Worm (Caenorhabditis elegans): Measurements from ENCODE around the gene H35N09.2.
A peak's percentile ranks its signal among the peaks of the same experiment; 100 is the strongest.

DNA sequence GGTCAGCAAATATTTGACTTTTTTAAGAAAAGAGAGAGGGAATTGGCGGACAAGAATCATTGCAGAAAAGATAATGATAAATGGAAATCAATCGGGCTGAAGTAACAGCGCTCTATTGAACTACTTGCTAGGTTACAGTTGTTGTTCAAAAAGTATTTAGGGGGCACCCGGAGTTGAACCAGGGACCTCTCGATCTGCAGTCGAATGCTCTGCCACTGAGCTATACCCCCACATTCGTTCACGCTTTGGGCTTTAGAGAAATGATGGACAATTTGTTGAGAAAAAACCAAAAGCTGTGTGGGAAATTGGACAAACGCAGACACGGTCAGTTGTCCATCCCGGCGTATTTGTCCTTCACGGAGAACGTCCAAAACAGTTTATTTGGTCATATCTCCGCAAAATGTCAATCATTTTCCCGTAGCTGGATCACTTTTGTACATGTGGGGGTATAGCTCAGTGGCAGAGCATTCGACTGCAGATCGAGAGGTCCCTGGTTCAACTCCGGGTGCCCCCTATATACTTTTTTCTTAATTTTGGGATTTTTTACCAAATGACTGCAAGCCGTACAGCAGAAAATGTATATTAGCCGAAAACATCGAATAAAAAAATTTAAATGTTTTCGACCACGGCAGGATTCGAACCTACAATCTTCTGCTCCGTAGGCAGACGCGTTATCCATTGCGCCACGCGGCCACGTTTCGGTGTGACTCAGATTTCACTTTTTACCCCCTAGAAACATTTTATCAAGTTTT is 19.2 kb upstream of the H35N09.2 start:
- no peak for TF ChIP-seq nhr-237 (tag; optimal IDR thresholded peaks at IDR 0.05)
- TF ChIP-seq daf-12 (tag; optimal IDR thresholded peaks at IDR 0.05) = no peak
- peak; percentile 21 for TF ChIP-seq elt-2 (tag; optimal IDR thresholded peaks at IDR 0.05)
- peak; percentile 20 for TF ChIP-seq pha-4 (tag; optimal IDR thresholded peaks at IDR 0.05)
- peak; percentile 40 for TF ChIP-seq nfya-1 (tag; optimal IDR thresholded peaks at IDR 0.05; ENCODE audit: insufficient read depth)
- TF ChIP-seq aly-2 (tag; optimal IDR thresholded peaks at IDR 0.05) = no peak
- peak; percentile 46 for TF ChIP-seq nhr-25 (tag; optimal IDR thresholded peaks at IDR 0.05)
- no peak for TF ChIP-seq ama-1 (optimal IDR thresholded peaks at IDR 0.05)
- TF ChIP-seq nhr-11 (tag; optimal IDR thresholded peaks at IDR 0.05) = no peak
- TF ChIP-seq egl-5 (tag; optimal IDR thresholded peaks at IDR 0.05) = no peak
- no peak for TF ChIP-seq elt-3 (tag; optimal IDR thresholded peaks at IDR 0.05)
- no peak for TF ChIP-seq nhr-77 (tag; optimal IDR thresholded peaks at IDR 0.05)
- no peak for TF ChIP-seq pqm-1 (tag; optimal IDR thresholded peaks at IDR 0.05)
- no peak for TF ChIP-seq mdl-1 (tag; optimal IDR thresholded peaks at IDR 0.05)

Measured in whole organism, L3 larva.